Worm (Caenorhabditis elegans) whole organism, L2 larva: Measurements from ENCODE around the gene patr-1.

Experiments
- C34F6.9 ChIP-seq: fragments of 150-350 bp; optimal IDR thresholded peaks from 2 replicates; lab custom pipeline; 2014; ENCODE audit warnings: missing biosample characterization, missing genetic modification characterization
- F13H6.1 ChIP-seq: sonication (generic microtip); optimal IDR thresholded peaks from 2 replicates; lab custom pipeline; 2016; ENCODE audit warnings: missing genetic modification characterization, missing compliant biosample characterization
- R02D3.7 ChIP-seq: fragments of 150-350 bp; optimal IDR thresholded peaks from 2 replicates; lab custom pipeline; 2014; ENCODE audit warnings: missing biosample characterization, missing genetic modification characterization
- Y55F3AM.14 ChIP-seq: fragments of 200-800 bp; sonication (Bioruptor generic); optimal IDR thresholded peaks from 2 replicates; lab custom pipeline; 2018; ENCODE audit warnings: mild to moderate bottlenecking, missing genetic modification characterization, missing compliant biosample characterization
- ZK546.5 ChIP-seq: sonication (generic microtip); optimal IDR thresholded peaks from 2 replicates; lab custom pipeline; 2017; ENCODE audit warnings: missing biosample characterization, missing genetic modification characterization
- alr-1 ChIP-seq: fragments of 150-350 bp; optimal IDR thresholded peaks from 2 replicates; lab custom pipeline; 2014; ENCODE audit warnings: missing biosample characterization, missing genetic modification characterization
- ceh-16 ChIP-seq: fragments of 150-350 bp; optimal IDR thresholded peaks from 2 replicates; lab custom pipeline; 2014; ENCODE audit warnings: missing biosample characterization, missing genetic modification characterization
- ceh-82 ChIP-seq: fragments of 150-350 bp; optimal IDR thresholded peaks from 2 replicates; lab custom pipeline; 2014; ENCODE audit warnings: missing biosample characterization, missing genetic modification characterization
- crh-2 ChIP-seq: sonication (generic microtip); optimal IDR thresholded peaks from 2 replicates; lab custom pipeline; 2017; ENCODE audit warnings: missing biosample characterization, missing genetic modification characterization
- dmd-4 ChIP-seq: sonication (generic microtip); optimal IDR thresholded peaks from 2 replicates; lab custom pipeline; 2017; ENCODE audit warnings: missing biosample characterization, missing genetic modification characterization
- egl-27 ChIP-seq: sonication (generic microtip); optimal IDR thresholded peaks from 3 replicates; lab custom pipeline; 2017; ENCODE audit warnings: missing biosample characterization, missing genetic modification reagents, missing genetic modification characterization
- elt-1 ChIP-seq: fragments of 150-350 bp; optimal IDR thresholded peaks from 2 replicates; lab custom pipeline; 2014; ENCODE audit warnings: missing biosample characterization, missing genetic modification characterization
- fos-1 ChIP-seq: fragments of 150-350 bp; optimal IDR thresholded peaks from 2 replicates; lab custom pipeline; 2014; ENCODE audit warnings: missing biosample characterization, missing genetic modification characterization
- lin-11 ChIP-seq: fragments of 150-350 bp; sonication (generic microtip); optimal IDR thresholded peaks from 2 replicates; lab custom pipeline; 2014; ENCODE audit warnings: missing biosample characterization, missing genetic modification characterization, inconsistent platforms, mixed read lengths
- lin-39 ChIP-seq: fragments of 150-350 bp; optimal IDR thresholded peaks from 2 replicates; lab custom pipeline; 2014; ENCODE audit warnings: missing biosample characterization, missing genetic modification reagents, missing genetic modification characterization
- mab-5 ChIP-seq: fragments of 150-350 bp; optimal IDR thresholded peaks from 2 replicates; lab custom pipeline; 2014; ENCODE audit warnings: missing biosample characterization, missing genetic modification characterization
- mbf-1 ChIP-seq: sonication (generic microtip); optimal IDR thresholded peaks from 2 replicates; lab custom pipeline; 2017; ENCODE audit warnings: missing biosample characterization, missing genetic modification characterization
- mdl-1 ChIP-seq, 2 experiments: fragments of 150-350 bp in 1 of 2; sonication (generic microtip) in 1 of 2; optimal IDR thresholded peaks; 2 replicates each; lab custom pipeline; 2017; ENCODE audit warnings: missing biosample characterization in 2 of 2, missing genetic modification characterization in 2 of 2
- nhr-10 ChIP-seq: sonication (generic microtip); optimal IDR thresholded peaks from 2 replicates; lab custom pipeline; 2017; ENCODE audit warnings: missing biosample characterization, missing genetic modification characterization
- nhr-12 ChIP-seq: fragments of 150-350 bp; optimal IDR thresholded peaks from 2 replicates; lab custom pipeline; 2014; ENCODE audit warnings: missing biosample characterization, missing genetic modification characterization
- nhr-21 ChIP-seq: fragments of 150-350 bp; optimal IDR thresholded peaks from 2 replicates; lab custom pipeline; 2014; ENCODE audit warnings: missing biosample characterization, missing genetic modification characterization
- nhr-23 ChIP-seq: fragments of 150-350 bp; optimal IDR thresholded peaks from 2 replicates; lab custom pipeline; 2014; ENCODE audit warnings: missing biosample characterization, missing genetic modification reagents, missing genetic modification characterization
- nhr-237 ChIP-seq: fragments of 150-350 bp; optimal IDR thresholded peaks from 2 replicates; lab custom pipeline; 2014; ENCODE audit warnings: missing biosample characterization, missing genetic modification characterization
- nhr-25 ChIP-seq: fragments of 150-350 bp; sonication (generic microtip); optimal IDR thresholded peaks from 3 replicates; lab custom pipeline; 2014; ENCODE audit warnings: missing biosample characterization, missing genetic modification characterization
- nhr-6 ChIP-seq: fragments of 150-350 bp; optimal IDR thresholded peaks from 2 replicates; lab custom pipeline; 2014; ENCODE audit warnings: missing biosample characterization, missing genetic modification characterization
- nhr-77 ChIP-seq: fragments of 150-350 bp; optimal IDR thresholded peaks from 2 replicates; lab custom pipeline; 2014; ENCODE audit warnings: missing biosample characterization, missing genetic modification characterization
- peb-1 ChIP-seq: fragments of 150-350 bp; optimal IDR thresholded peaks from 2 replicates; lab custom pipeline; 2014; ENCODE audit warnings: missing biosample characterization, missing genetic modification characterization
- skn-1 ChIP-seq: sonication (generic microtip); optimal IDR thresholded peaks from 2 replicates; lab custom pipeline; 2017; ENCODE audit warnings: missing biosample characterization, missing genetic modification characterization
- sma-3 ChIP-seq: sonication (generic microtip); optimal IDR thresholded peaks from 2 replicates; lab custom pipeline; 2016; ENCODE audit warnings: missing genetic modification reagents, missing genetic modification characterization, missing compliant biosample characterization
- snpc-4 ChIP-seq: fragments of 150-350 bp; optimal IDR thresholded peaks from 2 replicates; lab custom pipeline; 2014; ENCODE audit warnings: missing biosample characterization, missing genetic modification characterization
- unc-39 ChIP-seq: fragments of 150-350 bp; optimal IDR thresholded peaks from 2 replicates; lab custom pipeline; 2014; ENCODE audit warnings: missing biosample characterization, missing genetic modification characterization
- unc-55 ChIP-seq: fragments of 150-350 bp; sonication (generic microtip); optimal IDR thresholded peaks from 3 replicates; lab custom pipeline; 2014; ENCODE audit warnings: missing biosample characterization, missing genetic modification reagents, missing genetic modification characterization
- unc-62 ChIP-seq: fragments of 150-350 bp; optimal IDR thresholded peaks from 2 replicates; lab custom pipeline; 2014; ENCODE audit warnings: missing biosample characterization, missing genetic modification reagents, missing genetic modification characterization
- ztf-1 ChIP-seq: fragments of 200-800 bp; sonication (Bioruptor generic); conservative IDR thresholded peaks from 2 replicates; pipeline ENCODE4 v1.3.6; 2022; ENCODE audit warnings: missing genetic modification characterization, missing compliant biosample characterization
- ztf-4 ChIP-seq: fragments of 150-350 bp; optimal IDR thresholded peaks from 2 replicates; lab custom pipeline; 2014; ENCODE audit warnings: missing biosample characterization, missing genetic modification characterization

The patr-1 gene

ce11 chrII:11813895-11814369, 36.2 kb upstream of the patr-1 start, which contains the start of gene F43G6.8 (continued):
- no peak for TF ChIP-seq ceh-82
- no peak for TF ChIP-seq egl-27 (tag; lab: Kevin White, UChicago)
- no peak for TF ChIP-seq lin-39
- TF ChIP-seq mbf-1 (tag; lab: Kevin White, UChicago) = no peak
- no peak for TF ChIP-seq nhr-23 (tag; lab: Kevin White, UChicago)
- no peak for TF ChIP-seq nhr-10 (tag; lab: Kevin White, UChicago)
- TF ChIP-seq snpc-4 (tag; lab: Kevin White, UChicago) = peak; percentile 2
- peak; percentile 30 for TF ChIP-seq crh-2 (tag; lab: Kevin White, UChicago)
- TF ChIP-seq, all 48 proteins: peak for 14

- no peak for TF ChIP-seq egl-27 (tag; lab: Kevin White, UChicago)
Observed at ce11 chrII:11811241-11811640, 33.5 kb upstream of the patr-1 start.

- no peak for TF ChIP-seq ztf-4 (tag; lab: Kevin White, UChicago)
- no peak for TF ChIP-seq F13H6.1
- TF ChIP-seq nhr-10 (tag; lab: Kevin White, UChicago) = no peak
- no peak for TF ChIP-seq nhr-237 (tag; lab: Kevin White, UChicago)
- no peak for TF ChIP-seq unc-39 (tag; lab: Kevin White, UChicago)
- TF ChIP-seq mab-5 = no peak
Observed at ce11 chrII:11810436-11810835, 32.7 kb upstream of the patr-1 start, which contains the start of gene F43G6.7. Gene F43G6.7 (plus strand): TSS chrII:11810790.

ce11 chrII:11808979-11809378, 31.2 kb upstream of the patr-1 start, which contains the start of gene F43G6.10:
Gene F43G6.10 (plus strand): TSS chrII:11809349.
- no peak for TF ChIP-seq ceh-16 (tag; lab: Kevin White, UChicago)
- TF ChIP-seq skn-1 (tag; lab: Kevin White, UChicago) = no peak
- no peak for TF ChIP-seq peb-1 (tag; lab: Kevin White, UChicago)
- no peak for TF ChIP-seq elt-1
- TF ChIP-seq lin-11 = no peak
- TF ChIP-seq crh-2 (tag; lab: Kevin White, UChicago) = no peak
- TF ChIP-seq unc-55 = no peak
- TF ChIP-seq F13H6.1 = no peak
- TF ChIP-seq ztf-1 (GFP tag; lab: Robert Waterston, UW) = no peak
- no peak for TF ChIP-seq unc-62 (GFP tag; lab: Kevin White, UChicago)
- no peak for TF ChIP-seq R02D3.7 (tag; lab: Kevin White, UChicago)
- TF ChIP-seq fos-1 (tag; lab: Kevin White, UChicago) = no peak
- no peak for TF ChIP-seq ceh-82
- no peak for TF ChIP-seq sma-3 (GFP tag; lab: Kevin White, UChicago)
- TF ChIP-seq lin-39 = no peak
- TF ChIP-seq C34F6.9 (tag; lab: Kevin White, UChicago) = no peak
- TF ChIP-seq nhr-23 (tag; lab: Kevin White, UChicago) = no peak
- TF ChIP-seq snpc-4 (tag; lab: Kevin White, UChicago) = no peak
- no peak for TF ChIP-seq alr-1 (tag; lab: Kevin White, UChicago)

ce11 chrII:11806256-11806655, 28.5 kb upstream of the patr-1 start, which contains the start of gene jmjd-1.1:
Gene jmjd-1.1 (plus strand): TSS chrII:11806556.
- TF ChIP-seq mbf-1 (tag; lab: Kevin White, UChicago) (no peak), F13H6.1 (no peak), nhr-77 (tag; lab: Kevin White, UChicago) (no peak), nhr-25 (no peak), dmd-4 (tag; lab: Kevin White, UChicago) (no peak), nhr-12 (tag; lab: Kevin White, UChicago) (no peak), lin-39 (no peak), ztf-1 (GFP tag; lab: Robert Waterston, UW) (no peak), nhr-21 (tag; lab: Kevin White, UChicago) (no peak), ZK546.5 (tag; lab: Kevin White, UChicago) (no peak), nhr-6 (tag; lab: Kevin White, UChicago) (no peak), mdl-1 (tag; optimal IDR thresholded peaks at IDR 0.05; lab: Kevin White, UChicago) (no peak), fos-1 (tag; lab: Kevin White, UChicago) (no peak), skn-1 (tag; lab: Kevin White, UChicago) (no peak), nhr-237 (tag; lab: Kevin White, UChicago) (no peak), C34F6.9 (tag; lab: Kevin White, UChicago) (no peak), peb-1 (tag; lab: Kevin White, UChicago) (no peak), Y55F3AM.14 (GFP tag; lab: Kevin White, UChicago) (no peak), unc-55 (no peak)
- TF ChIP-seq, all 48 proteins: peak for 0
